Fruit fly (Drosophila melanogaster): Measurements from ENCODE around the gene Lectin-galC1.

Lectin-galC1 gene

dm6 chr2L:19416602-19417497, at the start of gene Lectin-galC1 (continued):
- TF ChIP-seq CG4617 (GFP tag; optimal IDR thresholded peaks at IDR 0.05; ENCODE audit: borderline replicate concordance) (peak; percentile 70), CG15269 (tag; optimal IDR thresholded peaks at IDR 0.05) (peak; percentile 90), otp (GFP tag; IDR thresholded peaks at IDR 0.05) (peak; percentile 86), bab2 (GFP tag; optimal IDR thresholded peaks at IDR 0.05) (peak; percentile 86), BtbVII (GFP tag; optimal IDR thresholded peaks at IDR 0.05) (peak; percentile 81), CG15514 (GFP tag; optimal IDR thresholded peaks at IDR 0.05) (peak; percentile 63), CHES-1-like (GFP tag; optimal IDR thresholded peaks at IDR 0.05) (peak; percentile 88), CG17912 (GFP tag; optimal IDR thresholded peaks at IDR 0.05) (peak; percentile 29), odd (GFP tag; optimal IDR thresholded peaks at IDR 0.05) (peak; percentile 84), CG11723 (GFP tag; optimal IDR thresholded peaks at IDR 0.05) (peak; percentile 77), CG42726 (GFP tag; IDR thresholded peaks at IDR 0.05; ENCODE audit: partially characterized antibody) (no peak), lab (GFP tag; optimal IDR thresholded peaks at IDR 0.05) (peak; percentile 83), CG30431 (GFP tag; optimal IDR thresholded peaks at IDR 0.05) (peak; percentile 80), chm (GFP tag; IDR thresholded peaks at IDR 0.05) (peak; percentile 81), CkIIα-i1 (GFP tag; IDR thresholded peaks at IDR 0.05) (no peak), amos (GFP tag; IDR thresholded peaks at IDR 0.05; ENCODE audit: partially characterized antibody) (no peak), nau (GFP tag; optimal IDR thresholded peaks at IDR 0.05) (peak; percentile 74), crp (GFP tag; optimal IDR thresholded peaks at IDR 0.05) (peak in 1 of 2 experiments; percentile 52), Pdp1 (GFP tag; optimal IDR thresholded peaks at IDR 0.05) (peak; percentile 87 to 90), CG10147 (GFP tag; optimal IDR thresholded peaks at IDR 0.05) (peak; percentile 80), peb (GFP tag; IDR thresholded peaks at IDR 0.05) (peak; percentile 68), Six4 (GFP tag; optimal IDR thresholded peaks at IDR 0.05) (peak; percentile 85), CG8290 (GFP tag; optimal IDR thresholded peaks at IDR 0.05) (peak; percentile 64), CG8290 (tag; optimal IDR thresholded peaks at IDR 0.05) (peak in 1 of 2 experiments; percentile 61), Myb (GFP tag; optimal IDR thresholded peaks at IDR 0.05) (peak; percentile 69), Aef1 (GFP tag; IDR thresholded peaks at IDR 0.05) (peak; percentile 76), gfzf (GFP tag; optimal IDR thresholded peaks at IDR 0.05) (no peak), CG4282 (GFP tag; optimal IDR thresholded peaks at IDR 0.05) (peak; percentile 77), CG17359 (tag; optimal IDR thresholded peaks at IDR 0.05) (peak; percentile 92), ase (GFP tag; IDR thresholded peaks at IDR 0.05) (no peak; the same call in 1 of the 3 replicates), repo (GFP tag; optimal IDR thresholded peaks at IDR 0.05) (peak; percentile 81), kni (GFP tag; optimal IDR thresholded peaks at IDR 0.05) (peak; percentile 29), Mrtf (GFP tag; IDR thresholded peaks at IDR 0.05) (peak; percentile 84), ham (GFP tag; IDR thresholded peaks at IDR 0.05) (no peak), Hmr (GFP tag; optimal IDR thresholded peaks at IDR 0.05) (peak; percentile 80), Oli (tag; optimal IDR thresholded peaks at IDR 0.05) (peak; percentile 91), HLHmδ (GFP tag; optimal IDR thresholded peaks at IDR 0.05) (no peak), zfh1 (GFP tag; IDR thresholded peaks at IDR 0.05) (peak; percentile 89), Hey (tag; optimal IDR thresholded peaks at IDR 0.05) (peak; percentile 28), NFAT (GFP tag; IDR thresholded peaks at IDR 0.05) (peak; percentile 59), CG8359 (GFP tag; optimal IDR thresholded peaks at IDR 0.05; ENCODE audit: borderline replicate concordance) (peak; percentile 68), CG10543 (GFP tag; optimal IDR thresholded peaks at IDR 0.05) (peak; percentile 36), CG3407 (GFP tag; optimal IDR thresholded peaks at IDR 0.05) (peak; percentile 87), Spps (tag; optimal IDR thresholded peaks at IDR 0.05) (peak; percentile 57), GATAe (GFP tag; conservative IDR thresholded peaks at IDR 0.05) (no peak), pzg (GFP tag; optimal IDR thresholded peaks at IDR 0.05) (no peak), gcm2 (GFP tag; optimal IDR thresholded peaks at IDR 0.05) (peak; percentile 84), H15 (GFP tag; IDR thresholded peaks at IDR 0.05) (peak; percentile 76)

Measured in whole organism, embryonic.